Worm (Caenorhabditis elegans) whole organism, young adult: ENCODE data around the gene cdo-1.

Experiments
- B0261.1 ChIP-seq: sonication (generic microtip); optimal IDR thresholded peaks from 2 replicates; lab custom pipeline; 2016; ENCODE audit warnings: mild to moderate bottlenecking, missing genetic modification characterization, moderate library complexity, missing compliant biosample characterization
- B0336.3 ChIP-seq: fragments of 200-800 bp; sonication (Bioruptor generic); IDR thresholded peaks from 2 replicates; pipeline ENCODE4 v1.3.6; 2022; ENCODE audit warnings: missing genetic modification characterization, missing compliant biosample characterization
- C17E4.6 ChIP-seq: fragments of 200-800 bp; sonication (Bioruptor generic); IDR thresholded peaks from 2 replicates; pipeline ENCODE4 v1.3.6; 2022; ENCODE audit warnings: missing genetic modification reagents, missing genetic modification characterization, missing compliant biosample characterization
- D2030.7 ChIP-seq: fragments of 200-800 bp; sonication (Bioruptor generic); IDR thresholded peaks from 2 replicates; pipeline ENCODE4 v1.3.6; 2022; ENCODE audit warnings: missing genetic modification reagents, missing genetic modification characterization, missing compliant biosample characterization
- F49E8.2 ChIP-seq: sonication (generic microtip); optimal IDR thresholded peaks from 3 replicates; lab custom pipeline; 2017; ENCODE audit warnings: missing genetic modification characterization, mild to moderate bottlenecking, missing compliant biosample characterization, antibody characterized with exemption, moderate library complexity; ENCODE audit not compliant: insufficient read depth
- T07F8.4 ChIP-seq: sonication (generic microtip); optimal IDR thresholded peaks from 2 replicates; lab custom pipeline; 2016; ENCODE audit warnings: mild to moderate bottlenecking, missing genetic modification characterization, moderate library complexity, missing compliant biosample characterization
- Y56A3A.18 ChIP-seq: fragments of 200-800 bp; sonication (Bioruptor generic); IDR thresholded peaks from 2 replicates; pipeline ENCODE4 v1.3.6; 2022; ENCODE audit warnings: missing genetic modification reagents, missing genetic modification characterization, missing compliant biosample characterization
- Y79H2A.3 ChIP-seq: fragments of 200-800 bp; sonication (Bioruptor generic); conservative IDR thresholded peaks from 2 replicates; pipeline ENCODE4 v1.3.6; 2022; ENCODE audit warnings: missing genetic modification reagents, missing genetic modification characterization, missing compliant biosample characterization
- aptf-2 ChIP-seq: fragments of 200-800 bp; sonication (Bioruptor generic); conservative IDR thresholded peaks from 2 replicates; pipeline ENCODE4 v1.3.6; 2022; ENCODE audit warnings: missing genetic modification reagents, missing genetic modification characterization, missing compliant biosample characterization
- aptf-3 ChIP-seq: fragments of 200-800 bp; sonication (Bioruptor generic); IDR thresholded peaks from 2 replicates; pipeline ENCODE4 v1.3.6; 2022; ENCODE audit warnings: missing genetic modification characterization, missing compliant biosample characterization
- attf-5 ChIP-seq: fragments of 200-800 bp; sonication (Bioruptor generic); optimal IDR thresholded peaks from 2 replicates; lab custom pipeline; 2018; ENCODE audit warnings: mild to moderate bottlenecking, missing genetic modification characterization, missing compliant biosample characterization
- attf-6 ChIP-seq: fragments of 200-800 bp; sonication (Bioruptor generic); IDR thresholded peaks from 2 replicates; pipeline ENCODE4 v1.3.6; 2022; ENCODE audit warnings: missing genetic modification reagents, missing genetic modification characterization, missing compliant biosample characterization
- bed-2 ChIP-seq: fragments of 200-800 bp; sonication (Bioruptor generic); IDR thresholded peaks from 2 replicates; pipeline ENCODE4 v1.3.6; 2022; ENCODE audit warnings: missing genetic modification reagents, missing genetic modification characterization, missing compliant biosample characterization
- cebp-1 ChIP-seq, 2 experiments: fragments of 200-800 bp in 1 of 2; sonication (Bioruptor generic) in 1 of 2; sonication (generic microtip) in 1 of 2; IDR thresholded peaks in 1 of 2; optimal IDR thresholded peaks in 1 of 2; 2 replicates each; pipeline versions ENCODE4 v1.3.6 to Lab custom; 2017 to 2022; ENCODE audit warnings: missing compliant biosample characterization in 2 of 2, missing genetic modification characterization in 2 of 2, mild to moderate bottlenecking in 1 of 2, missing genetic modification reagents in 1 of 2, moderate library complexity in 1 of 2
- cebp-2 ChIP-seq: fragments of 200-800 bp; sonication (Bioruptor generic); IDR thresholded peaks from 2 replicates; pipeline ENCODE4 v1.3.6; 2022; ENCODE audit warnings: missing genetic modification characterization, missing compliant biosample characterization
- ceh-100 ChIP-seq: fragments of 200-800 bp; sonication (Bioruptor generic); IDR thresholded peaks from 2 replicates; pipeline ENCODE4 v1.3.6; 2022; ENCODE audit warnings: missing genetic modification reagents, missing genetic modification characterization, missing compliant biosample characterization
- ceh-27 ChIP-seq: fragments of 200-800 bp; sonication (Bioruptor generic); optimal IDR thresholded peaks from 2 replicates; lab custom pipeline; 2018; ENCODE audit warnings: mild to moderate bottlenecking, missing genetic modification characterization, moderate library complexity, missing compliant biosample characterization
- ceh-58 ChIP-seq: fragments of 200-800 bp; sonication (Bioruptor generic); IDR thresholded peaks from 2 replicates; pipeline ENCODE4 v1.3.6; 2022; ENCODE audit warnings: missing genetic modification characterization, missing compliant biosample characterization
- chd-7 ChIP-seq: sonication (generic microtip); optimal IDR thresholded peaks from 2 replicates; lab custom pipeline; 2016; ENCODE audit warnings: mild to moderate bottlenecking, missing genetic modification characterization, moderate library complexity, missing compliant biosample characterization
- dpff-1 ChIP-seq: sonication (generic microtip); optimal IDR thresholded peaks from 2 replicates; lab custom pipeline; 2017; ENCODE audit warnings: mild to moderate bottlenecking, missing genetic modification characterization, missing compliant biosample characterization
- egrh-3 ChIP-seq: fragments of 200-800 bp; sonication (Bioruptor generic); IDR thresholded peaks from 2 replicates; pipeline ENCODE4 v1.3.6; 2022; ENCODE audit warnings: missing genetic modification reagents, missing genetic modification characterization, missing compliant biosample characterization
- ekl-4 ChIP-seq: fragments of 200-800 bp; sonication (Bioruptor generic); IDR thresholded peaks from 2 replicates; pipeline ENCODE4 v1.3.6; 2022; ENCODE audit warnings: missing genetic modification reagents, missing genetic modification characterization, missing compliant biosample characterization
- him-1 ChIP-seq: sonication (generic microtip); optimal IDR thresholded peaks from 2 replicates; lab custom pipeline; 2016; ENCODE audit warnings: missing genotype, missing genetic modification reagents, missing genetic modification characterization, missing compliant biosample characterization
- hmg-1.2 ChIP-seq: fragments of 200-800 bp; sonication (Bioruptor generic); IDR thresholded peaks from 2 replicates; pipeline ENCODE4 v1.3.6; 2022; ENCODE audit warnings: missing genetic modification reagents, missing genetic modification characterization, missing compliant biosample characterization
- hsf-1 ChIP-seq: fragments of 200-800 bp; sonication (Bioruptor generic); IDR thresholded peaks from 2 replicates; pipeline ENCODE4 v1.3.6; 2022; ENCODE audit warnings: missing genetic modification reagents, missing genetic modification characterization, missing compliant biosample characterization
- madf-3 ChIP-seq: fragments of 200-800 bp; sonication (Bioruptor generic); IDR thresholded peaks from 2 replicates; pipeline ENCODE4 v1.3.6; 2022; ENCODE audit warnings: missing genetic modification reagents, missing genetic modification characterization, missing compliant biosample characterization
- mel-28 ChIP-seq: sonication (generic microtip); optimal IDR thresholded peaks from 2 replicates; lab custom pipeline; 2016; ENCODE audit warnings: borderline replicate concordance, mild to moderate bottlenecking, missing genetic modification characterization, missing compliant biosample characterization
- nhr-120 ChIP-seq: fragments of 200-800 bp; sonication (Bioruptor generic); IDR thresholded peaks from 2 replicates; pipeline ENCODE4 v1.3.6; 2022; ENCODE audit warnings: missing genetic modification characterization, missing compliant biosample characterization
- nhr-179 ChIP-seq: sonication (generic microtip); optimal IDR thresholded peaks from 2 replicates; lab custom pipeline; 2016; ENCODE audit warnings: mild to moderate bottlenecking, missing genetic modification characterization, missing compliant biosample characterization
- pha-4 ChIP-seq: fragments of 150-350 bp; sonication (generic microtip); optimal IDR thresholded peaks from 2 replicates; lab custom pipeline; 2014; ENCODE audit warnings: missing biosample characterization, missing genetic modification reagents, missing genetic modification characterization
- rcor-1 ChIP-seq: fragments of 200-800 bp; sonication (Bioruptor generic); IDR thresholded peaks from 2 replicates; pipeline ENCODE4 v1.3.6; 2022; ENCODE audit warnings: missing genetic modification reagents, missing genetic modification characterization, missing compliant biosample characterization
- sdz-38 ChIP-seq: sonication (generic microtip); optimal IDR thresholded peaks from 2 replicates; lab custom pipeline; 2016; ENCODE audit warnings: missing genotype, missing genetic modification characterization, missing compliant biosample characterization
- snpc-1.1 ChIP-seq: sonication (generic microtip); optimal IDR thresholded peaks from 2 replicates; lab custom pipeline; 2017; ENCODE audit warnings: missing genetic modification characterization, mild to moderate bottlenecking, missing compliant biosample characterization, antibody characterized with exemption, moderate library complexity, missing genotype, missing genetic modification reagents; ENCODE audit not compliant: insufficient read depth
- snpc-1.3 ChIP-seq: sonication (generic microtip); optimal IDR thresholded peaks from 2 replicates; lab custom pipeline; 2017; ENCODE audit warnings: missing genetic modification characterization, mild to moderate bottlenecking, missing compliant biosample characterization, antibody characterized with exemption, moderate library complexity, missing genotype, missing genetic modification reagents; ENCODE audit not compliant: insufficient read depth
- snpc-4 ChIP-seq, 5 experiments: fragments of 150-350 bp in 1 of 5; sonication (generic microtip) in 4 of 5; optimal IDR thresholded peaks; 2 replicates each; lab custom pipeline; 2014 to 2018; ENCODE audit warnings: missing genetic modification characterization in 5 of 5, missing biosample characterization in 3 of 5, antibody characterized with exemption in 2 of 5, mild to moderate bottlenecking in 2 of 5, missing compliant biosample characterization in 2 of 5, missing genotype in 2 of 5, moderate library complexity in 2 of 5, missing genetic modification reagents in 1 of 5
- sptf-2 ChIP-seq: fragments of 200-800 bp; sonication (Bioruptor generic); optimal IDR thresholded peaks from 2 replicates; lab custom pipeline; 2018; ENCODE audit warnings: mild to moderate bottlenecking, missing genetic modification characterization, missing compliant biosample characterization
- zfh-2 ChIP-seq: fragments of 200-800 bp; sonication (Bioruptor generic); conservative IDR thresholded peaks from 2 replicates; pipeline ENCODE4 v1.3.6; 2022; ENCODE audit warnings: missing genetic modification reagents, missing genetic modification characterization, missing compliant biosample characterization
- zim-3 ChIP-seq: sonication (generic microtip); optimal IDR thresholded peaks from 2 replicates; lab custom pipeline; 2017; ENCODE audit warnings: mild to moderate bottlenecking, missing genetic modification characterization, moderate library complexity, missing compliant biosample characterization
- ztf-25 ChIP-seq: fragments of 200-800 bp; sonication (Bioruptor generic); IDR thresholded peaks from 2 replicates; pipeline ENCODE4 v1.3.6; 2022; ENCODE audit warnings: missing genetic modification reagents, missing genetic modification characterization, missing compliant biosample characterization
- ztf-26 ChIP-seq: sonication (generic microtip); optimal IDR thresholded peaks from 2 replicates; lab custom pipeline; 2017; ENCODE audit warnings: missing genetic modification characterization, missing compliant biosample characterization

cdo-1 gene

DNA sequence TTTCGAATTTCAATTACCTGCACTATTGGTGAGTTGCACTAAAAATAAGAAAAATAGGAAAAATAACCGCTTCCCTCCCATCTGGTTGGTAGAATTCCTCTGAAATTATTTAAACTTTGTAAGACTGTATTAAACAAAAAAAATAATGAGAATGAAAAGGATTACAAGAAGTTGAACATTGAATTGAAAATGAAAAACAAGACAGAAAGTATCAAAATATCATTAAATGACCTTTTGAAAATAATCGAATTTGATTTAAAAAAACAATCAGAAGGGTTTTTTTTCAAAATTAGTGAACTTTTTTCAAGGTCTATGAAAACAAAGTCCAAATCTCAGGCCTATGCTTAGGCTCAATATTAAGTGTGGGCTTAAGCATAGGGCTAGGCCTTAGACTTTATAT is 12.0 kb downstream of the cdo-1 start, which contains the start of gene igcm-1:
Gene igcm-1 (minus strand): TSS at position 101 of the 400 bp plus-strand sequence.
- TF ChIP-seq Y56A3A.18 (GFP tag; lab: Robert Waterston, UW) (no peak), hsf-1 (GFP tag; lab: Robert Waterston, UW) (no peak), aptf-2 (GFP tag; lab: Robert Waterston, UW) (no peak), nhr-179 (no peak)

DNA sequence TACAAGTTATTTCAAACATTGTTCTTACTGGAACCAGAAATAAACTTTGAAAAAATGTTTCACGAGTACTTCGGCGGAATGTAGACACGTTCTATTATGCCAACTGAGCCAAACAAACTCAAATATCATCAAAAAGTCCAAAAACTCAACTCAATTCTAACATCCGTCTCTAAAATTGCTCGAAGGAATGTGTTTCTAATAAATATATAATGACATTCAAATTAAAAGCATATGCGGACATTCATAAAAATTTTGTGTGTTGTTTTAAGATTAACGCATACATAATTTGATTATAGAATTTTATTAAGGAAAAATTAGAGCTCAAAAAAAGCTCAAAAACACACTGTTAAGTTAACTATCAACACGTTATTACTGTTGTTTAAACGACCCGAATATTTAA is 17.9 kb downstream of the cdo-1 start:
- no peak for TF ChIP-seq C17E4.6 (GFP tag; lab: Robert Waterston, UW)
- TF ChIP-seq ceh-58 (GFP tag; lab: Robert Waterston, UW), result no peak
- TF ChIP-seq cebp-2 (GFP tag; lab: Robert Waterston, UW), result no peak
- no peak for TF ChIP-seq cebp-1 (GFP tag; IDR thresholded peaks at IDR 0.05; lab: Robert Waterston, UW)
- no peak for TF ChIP-seq cebp-1 (tag; optimal IDR thresholded peaks at IDR 0.05; lab: Kevin White, UChicago)
- TF ChIP-seq, all 124 proteins: peak for 0

ce11 chrX:844649-845048 is 18.7 kb downstream of the cdo-1 start:
- TF ChIP-seq madf-3, result 0 out of 2 replicates have a peak, but pooled peaks have one; percentile 42
- no peak for TF ChIP-seq ceh-58 (GFP tag; lab: Robert Waterston, UW)
- TF ChIP-seq egrh-3, result peak; percentile 14; the same call in 1 of the 2 replicates
- peak; percentile 94 for TF ChIP-seq zfh-2 (GFP tag; lab: Robert Waterston, UW)
- no peak for TF ChIP-seq attf-5 (GFP tag; lab: Kevin White, UChicago)
- peak; percentile 16; the same call in 1 of the 2 replicates for TF ChIP-seq rcor-1 (GFP tag; lab: Robert Waterston, UW)
- TF ChIP-seq, all 124 proteins: peak for 4

ce11 chrX:841393-841792 is 22.0 kb downstream of the cdo-1 start, which contains the start of gene F39H12.3:
Gene F39H12.3 (minus strand): TSS chrX:841493.
- TF ChIP-seq snpc-1.3 (tag; lab: Kevin White, UChicago) (no peak), madf-3 (no peak), Y56A3A.18 (GFP tag; lab: Robert Waterston, UW) (no peak), snpc-4 (GFP tag; optimal IDR thresholded peaks at IDR 0.05; lab: Kevin White, UChicago) (no peak), snpc-4 (tag; optimal IDR thresholded peaks at IDR 0.05; lab: Kevin White, UChicago) (no peak), T07F8.4 (tag; lab: Kevin White, UChicago) (no peak), sptf-2 (GFP tag; lab: Kevin White, UChicago) (no peak), zim-3 (tag; lab: Kevin White, UChicago) (no peak), snpc-1.1 (no peak), ztf-26 (tag; lab: Kevin White, UChicago) (no peak), pha-4 (no peak), ceh-58 (GFP tag; lab: Robert Waterston, UW) (no peak), ceh-100 (GFP tag; lab: Robert Waterston, UW) (no peak), D2030.7 (GFP tag; lab: Robert Waterston, UW) (no peak), sdz-38 (tag; lab: Kevin White, UChicago) (no peak), cebp-2 (GFP tag; lab: Robert Waterston, UW) (no peak), C17E4.6 (GFP tag; lab: Robert Waterston, UW) (no peak)

DNA sequence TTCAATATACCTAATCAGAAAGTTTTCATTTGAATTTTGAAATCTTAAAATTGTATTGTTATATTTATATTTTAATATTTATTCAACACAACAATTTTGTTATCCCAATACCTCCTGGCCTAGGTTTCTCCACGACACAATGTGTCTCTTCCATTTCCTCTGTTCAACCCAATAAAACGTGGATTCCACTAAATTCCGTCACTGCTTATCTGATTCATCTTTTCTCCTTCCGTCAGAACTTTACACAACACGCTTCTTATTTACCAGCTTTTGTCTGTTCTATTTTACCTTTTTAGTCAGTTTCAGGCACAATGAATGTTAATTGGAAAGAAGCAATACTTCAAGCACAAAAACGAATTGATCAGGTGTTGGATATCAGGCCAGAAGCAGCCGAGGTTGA is 28.9 kb downstream of the cdo-1 start, which contains the start of gene F39H12.1:
Gene F39H12.1 (plus strand): TSS at position 301 of the 400 bp plus-strand sequence.
- TF ChIP-seq Y79H2A.3 (GFP tag; lab: Robert Waterston, UW) (no peak), B0336.3 (GFP tag; lab: Robert Waterston, UW) (no peak), hmg-1.2 (no peak), F49E8.2 (tag; lab: Kevin White, UChicago) (no peak), ceh-27 (no peak), zfh-2 (GFP tag; lab: Robert Waterston, UW) (no peak), ztf-25 (GFP tag; lab: Robert Waterston, UW) (no peak), snpc-1.3 (tag; lab: Kevin White, UChicago) (no peak), chd-7 (tag; lab: Kevin White, UChicago) (no peak), attf-6 (GFP tag; lab: Robert Waterston, UW) (no peak), bed-2 (GFP tag; lab: Robert Waterston, UW) (no peak), nhr-120 (GFP tag; lab: Robert Waterston, UW) (no peak), B0261.1 (no peak), ekl-4 (GFP tag; lab: Robert Waterston, UW) (no peak), ztf-26 (tag; lab: Kevin White, UChicago) (no peak), mel-28 (no peak), him-1 (tag; lab: Kevin White, UChicago) (no peak), aptf-3 (no peak), dpff-1 (tag; lab: Kevin White, UChicago) (no peak)
- TF ChIP-seq, all 124 proteins: peak for 0
